Worm (Caenorhabditis elegans) whole organism, L1 larva: ENCODE measurements around the gene bath-42.

Experiments
- ces-1 ChIP-seq: fragments of 150-350 bp; optimal IDR thresholded peaks from 2 replicates; lab custom pipeline; 2014; ENCODE audit warnings: missing biosample characterization, missing genetic modification reagents, missing genetic modification characterization
- dsc-1 ChIP-seq: sonication (generic microtip); optimal IDR thresholded peaks from 2 replicates; lab custom pipeline; 2016; ENCODE audit warnings: mild to moderate bottlenecking, missing genetic modification characterization, missing compliant biosample characterization
- elt-3 ChIP-seq, 6 experiments: fragments of 150-350 bp in 1 of 6; sonication (generic microtip); optimal IDR thresholded peaks; 2 replicates each; lab custom pipeline; 2017 to 2018; ENCODE audit warnings: missing biosample characterization in 6 of 6, missing genetic modification characterization in 6 of 6, inconsistent platforms in 1 of 6
- lin-35 ChIP-seq, 2 experiments: fragments of 150-350 bp; optimal IDR thresholded peaks; 2 replicates each; lab custom pipeline; 2014; ENCODE audit warnings: missing biosample characterization in 2 of 2, missing genetic modification characterization in 2 of 2, missing genetic modification reagents in 2 of 2
- nhr-237 ChIP-seq: fragments of 150-350 bp; optimal IDR thresholded peaks from 2 replicates; lab custom pipeline; 2014; ENCODE audit warnings: missing biosample characterization, missing genetic modification characterization
- nhr-84 ChIP-seq: sonication (generic microtip); optimal IDR thresholded peaks from 2 replicates; lab custom pipeline; 2017; ENCODE audit warnings: missing biosample characterization, missing genetic modification characterization
- unc-62 ChIP-seq: fragments of 150-350 bp; optimal IDR thresholded peaks from 2 replicates; lab custom pipeline; 2014; ENCODE audit warnings: missing biosample characterization, missing genetic modification reagents, missing genetic modification characterization

DNA sequence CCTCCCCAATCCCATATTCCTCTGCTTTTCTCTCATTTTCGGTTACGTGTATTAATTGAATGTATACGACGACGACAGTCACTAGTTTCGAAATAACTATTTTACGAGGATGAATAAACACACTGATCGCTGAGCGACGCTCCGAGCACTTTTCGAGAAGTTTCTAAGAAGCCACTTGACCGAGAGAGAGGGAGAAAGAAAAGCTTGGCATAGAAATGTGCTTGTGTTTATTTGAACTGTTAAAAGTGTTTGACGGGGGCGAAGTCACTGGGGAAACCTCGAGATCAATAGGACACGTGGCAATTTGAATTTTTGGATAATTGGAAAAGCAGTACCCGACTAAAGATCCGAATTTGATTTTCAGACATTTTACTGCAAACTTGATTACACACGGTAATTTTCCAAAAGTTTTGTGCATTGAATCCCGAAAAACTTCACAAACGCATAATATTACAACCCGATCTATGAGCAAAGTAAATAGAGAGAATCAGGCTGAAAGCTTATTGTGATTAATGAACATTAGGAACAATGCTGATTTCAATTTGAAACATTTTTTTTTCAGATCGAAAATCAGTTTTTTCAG, 26.6 kb downstream of the bath-42 start:
- TF ChIP-seq nhr-84 (no peak), nhr-237 (tag; lab: Kevin White, UChicago) (no peak), dsc-1 (tag; lab: Kevin White, UChicago) (no peak), unc-62 (GFP tag; lab: Kevin White, UChicago) (no peak), elt-3 (tag; optimal IDR thresholded peaks at IDR 0.05; lab: Kevin White, UChicago) (no peak), ces-1 (GFP tag; lab: Kevin White, UChicago) (no peak), lin-35 (GFP tag; optimal IDR thresholded peaks at IDR 0.05; lab: Kevin White, UChicago) (no peak)
